Worm (Caenorhabditis elegans): ENCODE results near the gene F40D4.17.

Gene F40D4.17

ce11 chrV:17190399-17190798 lies 35.2 kb upstream of the F40D4.17 start, which contains the start of gene str-199:
str-199 (minus strand) TSS chrV:17190499.
- TF ChIP-seq F13H6.1 (tag; optimal IDR thresholded peaks at IDR 0.05) (no peak), ceh-82 (tag; optimal IDR thresholded peaks at IDR 0.05) (no peak), unc-39 (tag; optimal IDR thresholded peaks at IDR 0.05) (no peak), nhr-237 (tag; optimal IDR thresholded peaks at IDR 0.05) (no peak), gmeb-1 (tag; optimal IDR thresholded peaks at IDR 0.05) (no peak), lin-39 (tag; optimal IDR thresholded peaks at IDR 0.05) (no peak), crh-2 (tag; optimal IDR thresholded peaks at IDR 0.05) (no peak), lin-13 (GFP tag; optimal IDR thresholded peaks at IDR 0.05) (no peak), nhr-12 (tag; optimal IDR thresholded peaks at IDR 0.05) (no peak), mab-5 (tag; optimal IDR thresholded peaks at IDR 0.05) (no peak), sem-4 (tag; optimal IDR thresholded peaks at IDR 0.05) (no peak), egl-27 (tag; optimal IDR thresholded peaks at IDR 0.05) (no peak), unc-62 (GFP tag; optimal IDR thresholded peaks at IDR 0.05) (no peak), lin-11 (tag; optimal IDR thresholded peaks at IDR 0.05) (no peak), alr-1 (tag; optimal IDR thresholded peaks at IDR 0.05) (no peak), unc-55 (GFP tag; optimal IDR thresholded peaks at IDR 0.05) (no peak), C34F6.9 (tag; optimal IDR thresholded peaks at IDR 0.05) (no peak), mbf-1 (tag; optimal IDR thresholded peaks at IDR 0.05) (no peak)

ce11 chrV:17182045-17182444 lies 26.8 kb upstream of the F40D4.17 start, which contains the start of gene srh-159:
srh-159 (plus strand) TSS chrV:17182345.
- TF ChIP-seq crh-2 (tag; optimal IDR thresholded peaks at IDR 0.05) (no peak), Y55F3AM.14 (GFP tag; optimal IDR thresholded peaks at IDR 0.05) (no peak), lsy-2 (tag; optimal IDR thresholded peaks at IDR 0.05) (no peak), sma-9 (GFP tag; optimal IDR thresholded peaks at IDR 0.05) (no peak), sma-9 (tag; optimal IDR thresholded peaks at IDR 0.05) (no peak), elt-3 (tag; optimal IDR thresholded peaks at IDR 0.05) (no peak), nhr-21 (tag; optimal IDR thresholded peaks at IDR 0.05) (no peak)

DNA sequence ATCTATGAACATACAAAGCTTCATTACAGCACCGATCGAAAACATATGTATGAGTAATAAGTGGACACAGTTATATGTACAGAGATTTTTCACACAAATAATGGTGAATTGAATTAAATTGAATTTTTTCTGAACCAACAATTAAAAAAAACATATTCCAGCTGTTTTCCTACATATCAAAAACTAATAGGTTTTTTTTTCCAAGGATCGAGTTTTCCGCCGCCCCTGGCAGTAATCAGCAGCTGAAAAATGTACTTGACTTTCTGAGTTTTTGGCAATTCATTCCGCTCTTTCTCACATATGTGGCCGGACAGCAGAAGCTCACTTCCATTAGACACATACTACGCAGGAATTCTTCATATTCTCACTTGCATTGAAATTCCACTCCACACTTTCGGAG lies 23.2 kb upstream of the F40D4.17 start, which contains the start of gene srh-174:
TSS of gene srh-174 (plus strand) at position 301 of the 400 bp plus-strand sequence.
- TF ChIP-seq unc-55 (GFP tag; optimal IDR thresholded peaks at IDR 0.05) (no peak), gmeb-1 (tag; optimal IDR thresholded peaks at IDR 0.05) (no peak), nhr-129 (tag; optimal IDR thresholded peaks at IDR 0.05) (no peak), blmp-1 (tag; optimal IDR thresholded peaks at IDR 0.05; ENCODE audit: insufficient read depth) (no peak), snpc-4 (tag; optimal IDR thresholded peaks at IDR 0.05) (no peak), ama-1 (optimal IDR thresholded peaks at IDR 0.05) (no peak)

ce11 chrV:17177967-17178366 lies 22.7 kb upstream of the F40D4.17 start, which contains the start of gene srsx-1:
srsx-1 (minus strand) TSS chrV:17178067.
- TF ChIP-seq unc-55 (GFP tag; optimal IDR thresholded peaks at IDR 0.05) (no peak), lin-13 (GFP tag; optimal IDR thresholded peaks at IDR 0.05) (no peak), aly-2 (tag; optimal IDR thresholded peaks at IDR 0.05) (no peak), nhr-77 (tag; optimal IDR thresholded peaks at IDR 0.05) (no peak), ztf-4 (tag; optimal IDR thresholded peaks at IDR 0.05) (no peak), snpc-4 (tag; optimal IDR thresholded peaks at IDR 0.05) (no peak), F13H6.1 (tag; optimal IDR thresholded peaks at IDR 0.05) (no peak), sem-4 (tag; optimal IDR thresholded peaks at IDR 0.05) (no peak), mab-5 (tag; optimal IDR thresholded peaks at IDR 0.05) (no peak), ama-1 (optimal IDR thresholded peaks at IDR 0.05) (no peak), ztf-1 (GFP tag; conservative IDR thresholded peaks at IDR 0.05) (no peak), elt-3 (tag; optimal IDR thresholded peaks at IDR 0.05) (no peak), nhr-12 (tag; optimal IDR thresholded peaks at IDR 0.05) (no peak), unc-39 (tag; optimal IDR thresholded peaks at IDR 0.05) (no peak), fos-1 (tag; optimal IDR thresholded peaks at IDR 0.05) (no peak), crh-2 (tag; optimal IDR thresholded peaks at IDR 0.05) (no peak)

ce11 chrV:17173738-17174137 lies 18.5 kb upstream of the F40D4.17 start, which contains the start of gene srbc-25:
srbc-25 (plus strand) TSS chrV:17174038.
- no peak for TF ChIP-seq lin-13 (GFP tag; optimal IDR thresholded peaks at IDR 0.05)
- TF ChIP-seq lin-39 (tag; optimal IDR thresholded peaks at IDR 0.05), result no peak
- TF ChIP-seq sma-9 (GFP tag; optimal IDR thresholded peaks at IDR 0.05), result no peak
- no peak for TF ChIP-seq sma-9 (tag; optimal IDR thresholded peaks at IDR 0.05)
- TF ChIP-seq nhr-129 (tag; optimal IDR thresholded peaks at IDR 0.05), result no peak
- no peak for TF ChIP-seq nhr-23 (tag; optimal IDR thresholded peaks at IDR 0.05)
- TF ChIP-seq mbf-1 (tag; optimal IDR thresholded peaks at IDR 0.05), result no peak
- no peak for TF ChIP-seq nhr-237 (tag; optimal IDR thresholded peaks at IDR 0.05)
- no peak for TF ChIP-seq zag-1 (tag; optimal IDR thresholded peaks at IDR 0.05)
- TF ChIP-seq ama-1 (optimal IDR thresholded peaks at IDR 0.05), result no peak
